Fruit fly (Drosophila melanogaster) whole organism, embryonic: ENCODE measurements around the gene Fancl.

Source experiments
- ATbp ChIP-seq: fragments of 200-800 bp; sonication (Bioruptor generic); optimal IDR thresholded peaks from 2 replicates; lab custom pipeline; 2017; ENCODE audit warnings: missing biosample characterization, mild to moderate bottlenecking, missing genetic modification characterization, missing genetic modification reagents
- Abd-B ChIP-seq: fragments of 200-800 bp; sonication (Bioruptor generic); optimal IDR thresholded peaks from 2 replicates; lab custom pipeline; 2018; ENCODE audit warnings: missing biosample characterization, mild to moderate bottlenecking, missing genetic modification characterization, moderate library complexity
- Adf1 ChIP-seq: fragments of 200-800 bp; sonication (Bioruptor generic); IDR thresholded peaks from 2 replicates; pipeline ENCODE4 v1.3.6; 2022; ENCODE audit warnings: missing biosample characterization, missing genetic modification characterization
- Asciz ChIP-seq: fragments of 200-800 bp; sonication (Bioruptor generic); optimal IDR thresholded peaks from 2 replicates; lab custom pipeline; 2017; ENCODE audit warnings: missing biosample characterization, mild to moderate bottlenecking, missing genetic modification characterization, missing genetic modification reagents
- CG10147 ChIP-seq: fragments of 200-800 bp; sonication (Bioruptor generic); optimal IDR thresholded peaks from 2 replicates; lab custom pipeline; 2019; ENCODE audit warnings: missing biosample characterization, mild to moderate bottlenecking, missing genetic modification characterization, moderate library complexity
- CG10959 ChIP-seq: fragments of 200-800 bp; sonication (Bioruptor generic); IDR thresholded peaks from 2 replicates; pipeline ENCODE4 v1.3.6; 2022; ENCODE audit warnings: missing biosample characterization, missing genetic modification characterization
- CG10979 ChIP-seq: fragments of 200-800 bp; sonication (Bioruptor generic); optimal IDR thresholded peaks from 2 replicates; lab custom pipeline; 2018; ENCODE audit warnings: missing biosample characterization, mild to moderate bottlenecking, missing genetic modification characterization, moderate library complexity
- CG11398 ChIP-seq: fragments of 200-800 bp; sonication (Bioruptor generic); optimal IDR thresholded peaks from 2 replicates; lab custom pipeline; 2016; ENCODE audit warnings: missing biosample characterization, missing genetic modification characterization
- CG14667 ChIP-seq: fragments of 200-800 bp; sonication (Bioruptor generic); IDR thresholded peaks from 2 replicates; pipeline ENCODE4 v1.3.6; 2022; ENCODE audit warnings: missing biosample characterization, missing genetic modification characterization
- CG15601 ChIP-seq: fragments of 200-800 bp; sonication (Bioruptor generic); optimal IDR thresholded peaks from 3 replicates; lab custom pipeline; 2019; ENCODE audit warnings: missing biosample characterization, mild to moderate bottlenecking, missing genetic modification characterization, moderate library complexity
- CG16813 ChIP-seq: fragments of 200-800 bp; sonication (Bioruptor generic); IDR thresholded peaks from 3 replicates; pipeline ENCODE4 v1.3.6; 2022; ENCODE audit warnings: missing biosample characterization, missing genetic modification characterization; ENCODE audit not compliant: partially characterized antibody
- CG17612 ChIP-seq: fragments of 200-800 bp; sonication (Bioruptor generic); IDR thresholded peaks from 2 replicates; pipeline ENCODE4 v1.3.6; 2022; ENCODE audit warnings: missing biosample characterization, missing genetic modification characterization
- CG18011 ChIP-seq: fragments of 200-800 bp; sonication (Bioruptor generic); optimal IDR thresholded peaks from 2 replicates; lab custom pipeline; 2017; ENCODE audit warnings: missing biosample characterization, missing genetic modification characterization, mild to moderate bottlenecking, moderate library complexity, missing genotype
- CG30431 ChIP-seq: fragments of 200-800 bp; sonication (Bioruptor generic); optimal IDR thresholded peaks from 2 replicates; lab custom pipeline; 2017; ENCODE audit warnings: missing biosample characterization, missing genetic modification characterization
- CG4282 ChIP-seq: fragments of 200-800 bp; sonication (Bioruptor generic); optimal IDR thresholded peaks from 2 replicates; lab custom pipeline; 2016; ENCODE audit warnings: missing biosample characterization, missing genetic modification characterization
- CG4617 ChIP-seq: fragments of 200-800 bp; sonication (Bioruptor generic); optimal IDR thresholded peaks from 3 replicates; lab custom pipeline; 2016; ENCODE audit warnings: missing biosample characterization, missing genetic modification characterization, borderline replicate concordance
- CG6654 ChIP-seq: fragments of 200-800 bp; sonication (Bioruptor generic); optimal IDR thresholded peaks from 2 replicates; lab custom pipeline; 2017; ENCODE audit warnings: missing biosample characterization, mild to moderate bottlenecking, missing genetic modification characterization
- CG6854 ChIP-seq: fragments of 200-800 bp; sonication (Bioruptor generic); optimal IDR thresholded peaks from 3 replicates; lab custom pipeline; 2017; ENCODE audit warnings: missing biosample characterization, mild to moderate bottlenecking, missing genetic modification characterization
- CG7372 ChIP-seq: fragments of 200-800 bp; sonication (Bioruptor generic); IDR thresholded peaks from 2 replicates; pipeline ENCODE4 v1.3.6; 2022; ENCODE audit warnings: missing biosample characterization, missing genetic modification characterization
- CG7556 ChIP-seq: fragments of 200-800 bp; sonication (Bioruptor generic); optimal IDR thresholded peaks from 2 replicates; lab custom pipeline; 2017; ENCODE audit warnings: missing biosample characterization, mild to moderate bottlenecking, missing genetic modification characterization
- CG8765 ChIP-seq: fragments of 200-800 bp; sonication (Bioruptor generic); IDR thresholded peaks from 2 replicates; pipeline ENCODE4 v1.3.6; 2022; ENCODE audit warnings: missing biosample characterization, missing genetic modification characterization
- CG9932 ChIP-seq: fragments of 200-800 bp; sonication (Bioruptor generic); IDR thresholded peaks from 2 replicates; pipeline ENCODE4 v1.3.6; 2022; ENCODE audit warnings: missing biosample characterization, missing genetic modification characterization
- Dek ChIP-seq: fragments of 200-800 bp; sonication (Bioruptor generic); optimal IDR thresholded peaks from 3 replicates; lab custom pipeline; 2019; ENCODE audit warnings: missing biosample characterization, mild to moderate bottlenecking, missing genetic modification characterization, moderate library complexity
- H2.0 ChIP-seq: fragments of 200-800 bp; sonication (Bioruptor generic); IDR thresholded peaks from 2 replicates; pipeline ENCODE4 v1.3.6; 2022; ENCODE audit warnings: missing biosample characterization, missing genetic modification characterization
- Hand ChIP-seq: fragments of 200-800 bp; sonication (Bioruptor generic); optimal IDR thresholded peaks from 2 replicates; lab custom pipeline; 2017; ENCODE audit warnings: mild to moderate bottlenecking, missing biosample characterization, missing genetic modification reagents, missing genetic modification characterization
- HmgZ ChIP-seq: fragments of 200-800 bp; sonication (Bioruptor generic); optimal IDR thresholded peaks from 2 replicates; lab custom pipeline; 2018; ENCODE audit warnings: missing biosample characterization, mild to moderate bottlenecking, missing genetic modification characterization
- Hmr ChIP-seq: fragments of 200-800 bp; sonication (Bioruptor generic); optimal IDR thresholded peaks from 3 replicates; lab custom pipeline; 2017; ENCODE audit warnings: mild to moderate bottlenecking, missing biosample characterization, missing genetic modification reagents, missing genetic modification characterization
- Ptx1 ChIP-seq: fragments of 200-800 bp; sonication (Bioruptor generic); IDR thresholded peaks from 2 replicates; pipeline ENCODE4 v1.3.6; 2022; ENCODE audit warnings: missing biosample characterization, missing genetic modification characterization
- Sry-β ChIP-seq: fragments of 200-800 bp; sonication (Bioruptor generic); optimal IDR thresholded peaks from 2 replicates; lab custom pipeline; 2018; ENCODE audit warnings: missing biosample characterization, mild to moderate bottlenecking, missing genetic modification characterization, moderate library complexity
- Tbp ChIP-seq: fragments of >200 bp; optimal IDR thresholded peaks from 2 replicates; lab custom pipeline; 2018; ENCODE audit warnings: missing biosample characterization, missing genetic modification characterization
- Xbp1 ChIP-seq: fragments of 200-800 bp; sonication (Bioruptor generic); optimal IDR thresholded peaks from 3 replicates; lab custom pipeline; 2016; ENCODE audit warnings: missing biosample characterization, mild to moderate bottlenecking, missing genetic modification characterization
- Xrp1 ChIP-seq: fragments of 200-800 bp; sonication (Bioruptor generic); IDR thresholded peaks from 2 replicates; pipeline ENCODE4 v1.3.6; 2022; ENCODE audit warnings: missing biosample characterization, missing genetic modification characterization
- bab2 ChIP-seq: fragments of 200-800 bp; sonication (Bioruptor generic); optimal IDR thresholded peaks from 2 replicates; lab custom pipeline; 2016; ENCODE audit warnings: missing biosample characterization, missing genetic modification characterization
- bsh ChIP-seq, 2 experiments: fragments of 200-800 bp; sonication (Bioruptor generic); optimal IDR thresholded peaks; 2 replicates each; lab custom pipeline; 2017 to 2018; ENCODE audit warnings: mild to moderate bottlenecking in 2 of 2, missing biosample characterization in 2 of 2, missing genetic modification characterization in 2 of 2, moderate library complexity in 1 of 2
- cwo ChIP-seq: fragments of 200-800 bp; sonication (Bioruptor generic); optimal IDR thresholded peaks from 3 replicates; lab custom pipeline; 2017; ENCODE audit warnings: missing biosample characterization, missing genetic modification characterization, mild to moderate bottlenecking, moderate library complexity, missing genetic modification reagents
- dan ChIP-seq: fragments of 200-800 bp; sonication (Bioruptor generic); IDR thresholded peaks from 2 replicates; pipeline ENCODE4 v1.3.6; 2022; ENCODE audit warnings: missing biosample characterization, missing genetic modification characterization
- emc ChIP-seq: fragments of 200-800 bp; sonication (Bioruptor generic); optimal IDR thresholded peaks from 2 replicates; lab custom pipeline; 2016; ENCODE audit warnings: missing biosample characterization, missing genetic modification characterization
- gce ChIP-seq: fragments of 200-800 bp; sonication (Bioruptor generic); IDR thresholded peaks from 3 replicates; pipeline ENCODE4 v1.3.6; 2022; ENCODE audit warnings: missing biosample characterization, missing genetic modification characterization
- gro ChIP-seq: fragments of 200-800 bp; sonication (Bioruptor generic); optimal IDR thresholded peaks from 2 replicates; lab custom pipeline; 2016; ENCODE audit warnings: missing biosample characterization, missing genetic modification characterization
- gsb-n ChIP-seq: fragments of 200-800 bp; sonication (Bioruptor generic); optimal IDR thresholded peaks from 3 replicates; lab custom pipeline; 2018; ENCODE audit warnings: missing biosample characterization, mild to moderate bottlenecking, missing genetic modification characterization
- h ChIP-seq: fragments of >200 bp; optimal IDR thresholded peaks from 2 replicates; lab custom pipeline; 2017
- ham ChIP-seq: fragments of 200-800 bp; sonication (Bioruptor generic); IDR thresholded peaks from 2 replicates; pipeline ENCODE4 v1.3.6; 2022; ENCODE audit warnings: missing biosample characterization, missing genetic modification characterization
- mam ChIP-seq: fragments of 200-800 bp; sonication (Bioruptor generic); optimal IDR thresholded peaks from 3 replicates; lab custom pipeline; 2016; ENCODE audit warnings: missing biosample characterization, missing genetic modification characterization
- odd ChIP-seq: fragments of 200-800 bp; sonication (Bioruptor generic); optimal IDR thresholded peaks from 2 replicates; lab custom pipeline; 2017; ENCODE audit warnings: missing biosample characterization, mild to moderate bottlenecking, missing genetic modification characterization
- pb ChIP-seq: fragments of 200-800 bp; sonication (Bioruptor generic); optimal IDR thresholded peaks from 3 replicates; lab custom pipeline; 2016; ENCODE audit warnings: missing biosample characterization, missing genetic modification characterization
- pho ChIP-seq: fragments of 200-800 bp; sonication (Bioruptor generic); optimal IDR thresholded peaks from 2 replicates; lab custom pipeline; 2016; ENCODE audit warnings: missing biosample characterization, missing genetic modification characterization
- shn ChIP-seq: fragments of 200-800 bp; sonication (Bioruptor generic); optimal IDR thresholded peaks from 3 replicates; lab custom pipeline; 2016; ENCODE audit warnings: missing biosample characterization, missing genetic modification characterization
- sima ChIP-seq: fragments of 200-800 bp; sonication (Bioruptor generic); optimal IDR thresholded peaks from 2 replicates; lab custom pipeline; 2016; ENCODE audit warnings: missing biosample characterization, missing genetic modification characterization
- sna ChIP-seq: fragments of 200-800 bp; sonication (Bioruptor generic); IDR thresholded peaks from 2 replicates; pipeline ENCODE4 v1.3.6; 2022; ENCODE audit warnings: missing biosample characterization, missing genetic modification characterization; ENCODE audit not compliant: partially characterized antibody
- wdn ChIP-seq: fragments of 200-800 bp; sonication (Bioruptor generic); IDR thresholded peaks from 2 replicates; pipeline ENCODE4 v1.3.6; 2022; ENCODE audit warnings: missing biosample characterization, missing genetic modification characterization

Fancl gene

dm6 chr3R:10093252-10094030, 40.8 kb upstream of the Fancl start (continued):
- TF ChIP-seq Asciz = no peak
- TF ChIP-seq CG10959 (GFP tag; lab: Robert Waterston, UW) = no peak
- TF ChIP-seq sima (GFP tag; lab: Kevin White, UChicago) = no peak
- peak; percentile 27 for TF ChIP-seq gro
- TF ChIP-seq mam = no peak
- TF ChIP-seq Hand (GFP tag; lab: Kevin White, UChicago) = no peak
- TF ChIP-seq CG17612 (GFP tag; lab: Robert Waterston, UW) = no peak
- TF ChIP-seq CG9932 (GFP tag; lab: Robert Waterston, UW) = 0 out of 2 replicates have a peak, but pooled peaks have one; percentile 22
- TF ChIP-seq pho (GFP tag; lab: Kevin White, UChicago) = no peak
- no peak for TF ChIP-seq Sry-β
- no peak for TF ChIP-seq CG4282 (GFP tag; lab: Kevin White, UChicago)
- TF ChIP-seq CG7372 (GFP tag; lab: Robert Waterston, UW) = no peak
- TF ChIP-seq bsh (GFP tag; optimal IDR thresholded peaks at IDR 0.05; lab: Kevin White, UChicago) = no peak
- no peak for TF ChIP-seq shn (GFP tag; lab: Kevin White, UChicago)
- no peak for TF ChIP-seq wdn
- TF ChIP-seq CG11398 = no peak
- no peak for TF ChIP-seq CG14667
- TF ChIP-seq CG15601 (tag; lab: Kevin White, UChicago) = no peak
- TF ChIP-seq cwo (GFP tag; lab: Kevin White, UChicago) = peak; percentile 57
- no peak for TF ChIP-seq Tbp (GFP tag; lab: Kevin White, UChicago)
- no peak for TF ChIP-seq emc (GFP tag; lab: Kevin White, UChicago)
- peak; percentile 45 for TF ChIP-seq HmgZ (tag; lab: Kevin White, UChicago)
- no peak for TF ChIP-seq CG8765
- no peak for TF ChIP-seq bab2 (GFP tag; lab: Kevin White, UChicago)
- TF ChIP-seq Xbp1 (GFP tag; lab: Kevin White, UChicago) = peak; percentile 27
- TF ChIP-seq Abd-B (GFP tag; lab: Kevin White, UChicago) = no peak
- no peak for TF ChIP-seq pb (GFP tag; lab: Kevin White, UChicago)
- no peak for TF ChIP-seq gce
- no peak for TF ChIP-seq CG30431 (GFP tag; lab: Kevin White, UChicago)
- TF ChIP-seq Ptx1 = no peak
- no peak for TF ChIP-seq CG10979 (tag; lab: Kevin White, UChicago)
- no peak for TF ChIP-seq Xrp1
- TF ChIP-seq h = no peak
- no peak for TF ChIP-seq CG4617
- TF ChIP-seq CG18011 = no peak
- TF ChIP-seq Adf1 = peak; percentile 56
- no peak for TF ChIP-seq H2.0 (GFP tag; lab: Robert Waterston, UW)
- no peak for TF ChIP-seq dan
- no peak for TF ChIP-seq odd (GFP tag; lab: Kevin White, UChicago)
- no peak for TF ChIP-seq ham
- no peak for TF ChIP-seq CG7556 (GFP tag; lab: Kevin White, UChicago)
- TF ChIP-seq CG10147 (GFP tag; lab: Kevin White, UChicago) = no peak
- no peak for TF ChIP-seq gsb-n (tag; lab: Kevin White, UChicago)
- TF ChIP-seq CG6654 (GFP tag; lab: Kevin White, UChicago) = no peak
- peak; percentile 28 for TF ChIP-seq Hmr
- TF ChIP-seq Dek = no peak
- peak; percentile 8 for TF ChIP-seq CG6854
- TF ChIP-seq sna (GFP tag; lab: Robert Waterston, UW) = 0 out of 2 replicates have a peak, but pooled peaks have one; percentile 19
- TF ChIP-seq ATbp (GFP tag; lab: Kevin White, UChicago) = no peak
- no peak; the same call in 2 of the 3 replicates for TF ChIP-seq CG16813 (GFP tag; lab: Robert Waterston, UW)
